Worm (Caenorhabditis elegans): ENCODE data around the gene C05E4.15.

DNA sequence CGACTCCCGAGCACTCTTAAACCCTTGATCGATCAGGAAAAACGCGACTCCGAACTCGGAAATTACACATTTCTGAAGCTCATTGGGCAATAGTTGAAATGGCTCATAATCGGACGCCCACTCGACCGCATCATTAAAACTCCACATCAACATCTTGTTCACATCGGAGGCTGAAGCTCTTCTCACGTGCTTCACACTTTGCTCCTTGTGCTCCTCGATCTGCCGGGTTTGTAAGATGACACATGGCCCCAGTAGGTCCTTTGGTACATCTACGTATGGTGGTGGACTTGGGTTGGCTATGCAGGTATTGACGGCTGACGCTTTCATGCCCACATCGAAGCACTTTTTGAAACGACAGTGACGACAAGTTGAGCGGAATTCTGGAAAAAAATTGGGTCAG is 42.3 kb upstream of the C05E4.15 start:
- TF ChIP-seq elt-2 (tag; optimal IDR thresholded peaks at IDR 0.05), result no peak
- no peak for TF ChIP-seq lin-11 (tag; optimal IDR thresholded peaks at IDR 0.05)

Measured in whole organism, late embryonic.